Fruit fly (Drosophila melanogaster) whole organism, prepupa: ENCODE measurements around the gene Dh31.

Experiments
- Blimp-1 ChIP-seq: fragments of 200-800 bp; sonication (Bioruptor generic); optimal IDR thresholded peaks from 3 replicates; lab custom pipeline; 2017; ENCODE audit warnings: missing biosample characterization, missing genetic modification characterization, mild to moderate bottlenecking, moderate library complexity, missing genetic modification reagents
- CG10631 ChIP-seq: fragments of 200-800 bp; sonication (Bioruptor generic); optimal IDR thresholded peaks from 2 replicates; lab custom pipeline; 2016; ENCODE audit warnings: missing biosample characterization, missing genetic modification characterization
- CG10669 ChIP-seq: fragments of 200-800 bp; sonication (Bioruptor generic); optimal IDR thresholded peaks from 3 replicates; lab custom pipeline; 2018; ENCODE audit warnings: missing biosample characterization, mild to moderate bottlenecking, missing genetic modification characterization, moderate library complexity
- CG11294 ChIP-seq: fragments of 200-800 bp; sonication (Bioruptor generic); IDR thresholded peaks from 2 replicates; pipeline ENCODE4 v1.3.6; 2022; ENCODE audit warnings: missing biosample characterization, missing genetic modification characterization
- CG11762 ChIP-seq: fragments of 200-800 bp; sonication (Bioruptor generic); optimal IDR thresholded peaks from 3 replicates; lab custom pipeline; 2016; ENCODE audit warnings: missing biosample characterization, missing genetic modification characterization; ENCODE audit not compliant: insufficient read depth
- CG15336 ChIP-seq: fragments of 200-800 bp; sonication (Bioruptor generic); IDR thresholded peaks from 2 replicates; pipeline ENCODE4 v1.3.6; 2022; ENCODE audit warnings: missing biosample characterization, missing genetic modification characterization
- CG1621 ChIP-seq: fragments of 200-800 bp; sonication (Bioruptor generic); optimal IDR thresholded peaks from 3 replicates; lab custom pipeline; 2018; ENCODE audit warnings: missing biosample characterization, mild to moderate bottlenecking, missing genetic modification characterization
- CG16779 ChIP-seq: fragments of 200-800 bp; sonication (Bioruptor generic); optimal IDR thresholded peaks from 3 replicates; lab custom pipeline; 2017; ENCODE audit warnings: missing biosample characterization, mild to moderate bottlenecking, missing genetic modification characterization
- CG3032 ChIP-seq: fragments of 200-800 bp; optimal IDR thresholded peaks from 2 replicates; lab custom pipeline; 2019; ENCODE audit warnings: missing biosample characterization, mild to moderate bottlenecking, missing genetic modification characterization, moderate library complexity
- CG31627 ChIP-seq: fragments of 200-800 bp; sonication (Bioruptor generic); optimal IDR thresholded peaks from 3 replicates; lab custom pipeline; 2016; ENCODE audit warnings: missing biosample characterization, missing genetic modification characterization
- CG34406 ChIP-seq: fragments of 200-800 bp; sonication (Bioruptor generic); optimal IDR thresholded peaks from 3 replicates; lab custom pipeline; 2016; ENCODE audit warnings: missing biosample characterization, missing genetic modification characterization
- CG3919 ChIP-seq: fragments of 200-800 bp; sonication (Bioruptor generic); optimal IDR thresholded peaks from 3 replicates; lab custom pipeline; 2016; ENCODE audit warnings: missing biosample characterization, missing genetic modification characterization
- CG4318 ChIP-seq: fragments of 200-800 bp; sonication (Bioruptor generic); optimal IDR thresholded peaks from 3 replicates; lab custom pipeline; 2017; ENCODE audit warnings: missing biosample characterization, mild to moderate bottlenecking, missing genetic modification characterization
- CG6276 ChIP-seq: fragments of 200-800 bp; sonication (Bioruptor generic); optimal IDR thresholded peaks from 2 replicates; lab custom pipeline; 2017; ENCODE audit warnings: missing biosample characterization, mild to moderate bottlenecking, missing genetic modification characterization
- CG6808 ChIP-seq: fragments of 200-800 bp; sonication (Bioruptor generic); optimal IDR thresholded peaks from 3 replicates; lab custom pipeline; 2017; ENCODE audit warnings: missing biosample characterization, missing genetic modification characterization, mild to moderate bottlenecking, moderate library complexity, missing genetic modification reagents
- CG7368 ChIP-seq: fragments of 200-800 bp; sonication (Bioruptor generic); optimal IDR thresholded peaks from 3 replicates; lab custom pipeline; 2016; ENCODE audit warnings: missing biosample characterization, missing genetic modification characterization
- CG8319 ChIP-seq: fragments of 200-800 bp; sonication (Bioruptor generic); optimal IDR thresholded peaks from 3 replicates; lab custom pipeline; 2016; ENCODE audit warnings: missing biosample characterization, missing genetic modification characterization
- CG8632 ChIP-seq: fragments of 200-800 bp; sonication (Bioruptor generic); optimal IDR thresholded peaks from 3 replicates; lab custom pipeline; 2016; ENCODE audit warnings: missing biosample characterization, missing genetic modification characterization
- CG9139 ChIP-seq: fragments of 200-800 bp; sonication (Bioruptor generic); optimal IDR thresholded peaks from 3 replicates; lab custom pipeline; 2017; ENCODE audit warnings: missing biosample characterization, mild to moderate bottlenecking, missing genetic modification characterization
- Eip75B ChIP-seq: fragments of 200-800 bp; sonication (Bioruptor generic); optimal IDR thresholded peaks from 3 replicates; lab custom pipeline; 2016; ENCODE audit warnings: missing biosample characterization, missing genetic modification characterization
- Eip78C ChIP-seq: fragments of 200-800 bp; sonication (Bioruptor generic); peaks from one replicate; lab custom pipeline; 2016; ENCODE audit warnings: missing biosample characterization, missing genetic modification characterization
- Gug ChIP-seq: fragments of 200-800 bp; sonication (Bioruptor generic); IDR thresholded peaks from 2 replicates; pipeline ENCODE4 v1.3.6; 2022; ENCODE audit warnings: missing biosample characterization, missing genetic modification characterization
- Hr38 ChIP-seq: sonication (Bioruptor generic); optimal IDR thresholded peaks from 2 replicates; lab custom pipeline; 2016; ENCODE audit warnings: missing biosample characterization, missing genetic modification characterization
- Hr39 ChIP-seq: fragments of 200-800 bp; sonication (Bioruptor generic); optimal IDR thresholded peaks from 2 replicates; lab custom pipeline; 2016; ENCODE audit warnings: missing biosample characterization, missing genetic modification characterization
- Hr4 ChIP-seq: fragments of 200-800 bp; sonication (Bioruptor generic); optimal IDR thresholded peaks from 3 replicates; lab custom pipeline; 2016; ENCODE audit warnings: missing biosample characterization, missing genetic modification characterization
- Lpt ChIP-seq: fragments of 200-800 bp; sonication (Bioruptor generic); optimal IDR thresholded peaks from 3 replicates; lab custom pipeline; 2016; ENCODE audit warnings: missing biosample characterization, missing genetic modification characterization
- Met ChIP-seq: fragments of 200-800 bp; sonication (Bioruptor generic); optimal IDR thresholded peaks from 3 replicates; lab custom pipeline; 2016; ENCODE audit warnings: missing biosample characterization, missing genetic modification characterization
- OdsH ChIP-seq: fragments of 200-800 bp; sonication (Bioruptor generic); optimal IDR thresholded peaks from 3 replicates; lab custom pipeline; 2016; ENCODE audit warnings: missing biosample characterization, missing genetic modification characterization
- Smox ChIP-seq: fragments of 200-800 bp; sonication (Bioruptor generic); optimal IDR thresholded peaks from 3 replicates; lab custom pipeline; 2016; ENCODE audit warnings: missing biosample characterization, missing genetic modification characterization
- Sox102F ChIP-seq: fragments of 200-800 bp; sonication (Bioruptor generic); optimal IDR thresholded peaks from 2 replicates; lab custom pipeline; 2016; ENCODE audit warnings: missing biosample characterization, mild to moderate bottlenecking, missing genetic modification characterization
- Sox14 ChIP-seq: fragments of 200-800 bp; sonication (Bioruptor generic); optimal IDR thresholded peaks from 3 replicates; lab custom pipeline; 2016; ENCODE audit warnings: missing biosample characterization, missing genetic modification characterization
- Sox15 ChIP-seq: fragments of 200-800 bp; sonication (Bioruptor generic); optimal IDR thresholded peaks from 3 replicates; lab custom pipeline; 2016; ENCODE audit warnings: missing biosample characterization, missing genetic modification characterization
- achi ChIP-seq: fragments of 200-800 bp; sonication (Bioruptor generic); optimal IDR thresholded peaks from 3 replicates; lab custom pipeline; 2016; ENCODE audit warnings: missing biosample characterization, missing genetic modification characterization
- acj6 ChIP-seq: fragments of 200-800 bp; sonication (Bioruptor generic); optimal IDR thresholded peaks from 3 replicates; lab custom pipeline; 2016; ENCODE audit warnings: missing biosample characterization, missing genetic modification characterization
- cyc ChIP-seq: fragments of 200-800 bp; sonication (Bioruptor generic); optimal IDR thresholded peaks from 3 replicates; lab custom pipeline; 2016; ENCODE audit warnings: missing biosample characterization, missing genetic modification characterization
- dac ChIP-seq: fragments of 200-800 bp; sonication (Bioruptor generic); optimal IDR thresholded peaks from 2 replicates; lab custom pipeline; 2017; ENCODE audit warnings: missing biosample characterization, mild to moderate bottlenecking, missing genetic modification characterization
- dsx ChIP-seq: fragments of 200-800 bp; optimal IDR thresholded peaks from 3 replicates; lab custom pipeline; 2019; ENCODE audit warnings: missing biosample characterization, mild to moderate bottlenecking, missing genetic modification characterization, moderate library complexity; ENCODE audit not compliant: poor library complexity, severe bottlenecking
- eg ChIP-seq: fragments of 200-800 bp; sonication (Bioruptor generic); IDR thresholded peaks from 3 replicates; pipeline ENCODE4 v1.3.6; 2022; ENCODE audit warnings: missing biosample characterization, missing genetic modification characterization
- esn ChIP-seq: fragments of 200-800 bp; sonication (Bioruptor generic); optimal IDR thresholded peaks from 2 replicates; lab custom pipeline; 2016; ENCODE audit warnings: missing biosample characterization, mild to moderate bottlenecking, missing genetic modification characterization, moderate library complexity
- fd59A ChIP-seq: fragments of 200-800 bp; sonication (Bioruptor generic); optimal IDR thresholded peaks from 2 replicates; lab custom pipeline; 2017; ENCODE audit warnings: missing biosample characterization, mild to moderate bottlenecking, missing genetic modification characterization, missing genetic modification reagents
- fd85E ChIP-seq: fragments of 200-800 bp; sonication (Bioruptor generic); optimal IDR thresholded peaks from 3 replicates; lab custom pipeline; 2016; ENCODE audit warnings: missing biosample characterization, missing genetic modification characterization
- fkh ChIP-seq: fragments of 200-800 bp; sonication (Bioruptor generic); optimal IDR thresholded peaks from 3 replicates; lab custom pipeline; 2017; ENCODE audit warnings: missing biosample characterization, mild to moderate bottlenecking, missing genetic modification characterization, moderate library complexity
- salr ChIP-seq, 2 experiments: fragments of 200-800 bp; sonication (Bioruptor generic); optimal IDR thresholded peaks; 3 replicates each; lab custom pipeline; 2016 to 2018; ENCODE audit warnings: missing biosample characterization in 2 of 2, missing genetic modification characterization in 2 of 2, mild to moderate bottlenecking in 1 of 2
- spab ChIP-seq: fragments of 200-800 bp; sonication (Bioruptor generic); optimal IDR thresholded peaks from 2 replicates; lab custom pipeline; 2017; ENCODE audit warnings: missing biosample characterization, mild to moderate bottlenecking, missing genetic modification characterization, missing genetic modification reagents
- ss ChIP-seq, 2 experiments: fragments of 200-800 bp; sonication (Bioruptor generic); optimal IDR thresholded peaks; 2 replicates in 1 of 2; 3 replicates in 1 of 2; lab custom pipeline; 2017 to 2018; ENCODE audit warnings: mild to moderate bottlenecking in 2 of 2, missing biosample characterization in 2 of 2, missing genetic modification characterization in 2 of 2, moderate library complexity in 1 of 2
- topi ChIP-seq: fragments of 200-800 bp; sonication (Bioruptor generic); optimal IDR thresholded peaks from 3 replicates; lab custom pipeline; 2016; ENCODE audit warnings: missing biosample characterization, missing genetic modification characterization
- vri ChIP-seq: fragments of 200-800 bp; sonication (Bioruptor generic); optimal IDR thresholded peaks from 3 replicates; lab custom pipeline; 2016; ENCODE audit warnings: missing biosample characterization, mild to moderate bottlenecking, missing genetic modification characterization

Gene Dh31

dm6 chr2L:8532790-8533189, 26.1 kb upstream of the Dh31 start:
- TF ChIP-seq dsx (GFP tag; lab: Kevin White, UChicago) (peak; percentile 48), CG10669 (no peak), Eip78C (GFP tag; lab: Kevin White, UChicago) (peak; percentile 12)

- TF ChIP-seq vri = peak; percentile 42
- no peak for TF ChIP-seq CG16779 (tag; lab: Kevin White, UChicago)
- no peak for TF ChIP-seq dac (GFP tag; lab: Kevin White, UChicago)
- TF ChIP-seq Hr38 (GFP tag; lab: Kevin White, UChicago) = no peak
Observed at dm6 chr2L:8530189-8530588, 23.5 kb upstream of the Dh31 start.

DNA sequence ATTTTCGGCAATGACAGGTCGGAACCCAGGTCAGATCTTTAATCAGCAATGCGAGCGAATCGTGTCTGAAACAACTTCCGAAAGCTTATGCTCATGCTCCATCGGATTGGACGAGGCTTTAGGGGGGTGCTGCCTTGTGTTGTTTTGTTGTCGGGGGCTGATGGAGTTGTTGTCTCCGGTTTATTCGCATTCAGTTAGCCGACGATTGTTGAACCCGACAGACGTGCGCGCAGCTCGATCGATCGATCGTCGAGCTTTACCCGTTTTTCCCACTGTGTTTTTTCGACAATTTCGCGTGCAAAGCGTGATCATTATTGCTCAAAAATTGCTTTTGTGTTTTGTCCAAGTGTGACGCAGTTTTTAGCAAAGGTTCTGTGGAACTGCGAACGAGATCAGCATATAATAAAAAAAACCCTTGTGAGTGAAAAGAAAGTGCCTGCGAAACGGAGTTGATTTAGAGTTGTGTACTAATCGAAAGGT, 22.3 kb upstream of the Dh31 start, which contains the start of gene CG17834:
CG17834 (plus strand) TSS at position 191 of the 480 bp plus-strand sequence.
- TF ChIP-seq Hr39 (GFP tag; lab: Kevin White, UChicago) (no peak), CG8632 (no peak), Eip78C (GFP tag; lab: Kevin White, UChicago) (peak; percentile 70), Sox102F (no peak), CG6808 (GFP tag; lab: Kevin White, UChicago) (peak; percentile 6), Hr4 (GFP tag; lab: Kevin White, UChicago) (no peak), Hr38 (GFP tag; lab: Kevin White, UChicago) (no peak), CG11294 (GFP tag; lab: Robert Waterston, UW) (no peak), fd59A (GFP tag; lab: Kevin White, UChicago) (no peak), fd85E (GFP tag; lab: Kevin White, UChicago) (no peak), CG3919 (no peak), vri (peak; percentile 16), cyc (GFP tag; lab: Kevin White, UChicago) (no peak), CG4318 (GFP tag; lab: Kevin White, UChicago) (no peak), achi (GFP tag; lab: Kevin White, UChicago) (no peak), CG34406 (GFP tag; lab: Kevin White, UChicago) (no peak), OdsH (no peak), eg (GFP tag; lab: Robert Waterston, UW) (no peak; the same call in 1 of the 3 replicates), CG15336 (GFP tag; lab: Robert Waterston, UW) (0 out of 2 replicates have a peak, but pooled peaks have one; percentile 15), salr (GFP tag; optimal IDR thresholded peaks at IDR 0.05; lab: Kevin White, UChicago) (no peak), esn (GFP tag; lab: Kevin White, UChicago) (peak; percentile 11), CG1621 (tag; lab: Kevin White, UChicago) (peak; percentile 25), CG3032 (tag; lab: Kevin White, UChicago) (no peak), CG6276 (GFP tag; lab: Kevin White, UChicago) (peak; percentile 3), CG31627 (GFP tag; lab: Kevin White, UChicago) (no peak), CG8319 (no peak), topi (GFP tag; lab: Kevin White, UChicago) (no peak), Sox15 (no peak), CG7368 (GFP tag; lab: Kevin White, UChicago) (no peak), dsx (GFP tag; lab: Kevin White, UChicago) (no peak), Smox (GFP tag; lab: Kevin White, UChicago) (no peak), fkh (GFP tag; lab: Kevin White, UChicago) (no peak), Gug (GFP tag; lab: Robert Waterston, UW) (no peak; the same call in 1 of the 2 replicates), CG11762 (GFP tag; lab: Kevin White, UChicago) (no peak), acj6 (GFP tag; lab: Kevin White, UChicago) (no peak), spab (GFP tag; lab: Kevin White, UChicago) (no peak), Sox14 (GFP tag; lab: Kevin White, UChicago) (no peak), CG9139 (GFP tag; lab: Kevin White, UChicago) (no peak), CG10631 (GFP tag; lab: Kevin White, UChicago) (no peak), Met (GFP tag; lab: Kevin White, UChicago) (no peak), Eip75B (no peak), Lpt (GFP tag; lab: Kevin White, UChicago) (no peak), ss (GFP tag; optimal IDR thresholded peaks at IDR 0.05; lab: Kevin White, UChicago) (peak; percentile 13 to 41), Blimp-1 (GFP tag; lab: Kevin White, UChicago) (peak; percentile 68)
